Fruit fly (Drosophila melanogaster) whole organism, adult: Measurements from ENCODE around the gene Octalpha2R.

Experiments used
- CG7045 ChIP-seq: fragments of 200-800 bp; sonication (Bioruptor generic); optimal IDR thresholded peaks from 2 replicates; lab custom pipeline; 2017; ENCODE audit warnings: missing biosample characterization, mild to moderate bottlenecking, missing genetic modification characterization
- cnc ChIP-seq, 2 experiments: fragments of >200 bp; optimal IDR thresholded peaks; 2 replicates each; lab custom pipeline; 2017
- kay ChIP-seq: fragments of 200-800 bp; sonication (Bioruptor generic); peaks from one replicate; lab custom pipeline; 2016; ENCODE audit warnings: missing biosample characterization, missing genetic modification characterization, borderline replicate concordance

DNA sequence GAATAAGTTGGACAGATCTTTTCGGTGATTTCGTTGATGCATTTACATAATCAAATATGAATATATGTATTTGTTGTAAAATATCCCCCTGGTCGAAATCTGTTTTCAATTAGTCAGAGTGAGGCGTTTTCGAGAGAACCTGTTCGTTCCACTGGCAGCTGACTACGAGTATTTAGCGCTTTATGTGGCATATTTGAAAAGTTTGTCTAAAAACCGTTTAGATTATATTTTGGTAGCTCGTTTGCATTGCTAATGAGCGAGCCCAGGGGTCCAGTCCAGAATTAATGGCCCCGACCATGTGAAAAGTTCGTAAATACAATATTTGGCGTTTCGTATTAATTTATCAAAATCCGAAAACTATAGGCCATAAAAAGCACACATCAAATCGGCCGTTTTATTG, 55.0 kb downstream of the Octalpha2R start:
- TF ChIP-seq CG7045 (GFP tag; lab: Kevin White, UChicago) = no peak
- no peak for TF ChIP-seq cnc (optimal IDR thresholded peaks at IDR 0.05; lab: Kevin White, UChicago)
- TF ChIP-seq kay (GFP tag; lab: Kevin White, UChicago) = no peak
